Fruit fly (Drosophila melanogaster) whole organism, adult: Measurements from ENCODE around the gene aop.

ENCODE experiments used
- CG11617 ChIP-seq: fragments of 200-800 bp; sonication (Bioruptor generic); optimal IDR thresholded peaks from 2 replicates; lab custom pipeline; 2017; ENCODE audit warnings: mild to moderate bottlenecking, missing biosample characterization, missing genetic modification reagents, missing genetic modification characterization
- CG12768 ChIP-seq: fragments of 200-800 bp; sonication (Bioruptor generic); optimal IDR thresholded peaks from 2 replicates; lab custom pipeline; 2017; ENCODE audit warnings: missing biosample characterization, missing genetic modification characterization, mild to moderate bottlenecking, moderate library complexity, missing genetic modification reagents
- CG14711 ChIP-seq: fragments of 200-800 bp; sonication (Bioruptor generic); optimal IDR thresholded peaks from 2 replicates; lab custom pipeline; 2018; ENCODE audit warnings: missing biosample characterization, mild to moderate bottlenecking, missing genetic modification characterization, moderate library complexity
- CG1620 ChIP-seq: fragments of 200-800 bp; sonication (Bioruptor generic); optimal IDR thresholded peaks from 2 replicates; lab custom pipeline; 2016; ENCODE audit warnings: missing biosample characterization, missing genetic modification characterization
- CG33017 ChIP-seq: fragments of 200-800 bp; sonication (Bioruptor generic); optimal IDR thresholded peaks from 2 replicates; lab custom pipeline; 2018; ENCODE audit warnings: missing biosample characterization, mild to moderate bottlenecking, missing genetic modification characterization, moderate library complexity
- CG5204 ChIP-seq: fragments of 200-800 bp; sonication (Bioruptor generic); optimal IDR thresholded peaks from 2 replicates; lab custom pipeline; 2016; ENCODE audit warnings: missing biosample characterization, missing genetic modification characterization
- CG7045 ChIP-seq: fragments of 200-800 bp; sonication (Bioruptor generic); optimal IDR thresholded peaks from 2 replicates; lab custom pipeline; 2017; ENCODE audit warnings: missing biosample characterization, mild to moderate bottlenecking, missing genetic modification characterization
- CG7101 ChIP-seq: fragments of 200-800 bp; sonication (Bioruptor generic); optimal IDR thresholded peaks from 2 replicates; lab custom pipeline; 2018; ENCODE audit warnings: missing biosample characterization, mild to moderate bottlenecking, missing genetic modification characterization, moderate library complexity
- Clk ChIP-seq: fragments of 200-800 bp; sonication (Bioruptor generic); optimal IDR thresholded peaks from 2 replicates; lab custom pipeline; 2017; ENCODE audit warnings: missing biosample characterization, missing genetic modification characterization
- Crg-1 ChIP-seq: fragments of 200-800 bp; sonication (Bioruptor generic); optimal IDR thresholded peaks from 2 replicates; lab custom pipeline; 2016; ENCODE audit warnings: missing biosample characterization, missing genetic modification characterization
- Hr96 ChIP-seq: fragments of 200-800 bp; sonication (Bioruptor generic); optimal IDR thresholded peaks from 2 replicates; lab custom pipeline; 2016; ENCODE audit warnings: missing biosample characterization, missing genetic modification characterization
- Mnt ChIP-seq: fragments of 200-800 bp; sonication (Bioruptor generic); optimal IDR thresholded peaks from 2 replicates; lab custom pipeline; 2016; ENCODE audit warnings: missing biosample characterization, mild to moderate bottlenecking, missing genetic modification characterization
- bab1 ChIP-seq: fragments of 200-800 bp; sonication (Bioruptor generic); optimal IDR thresholded peaks from 3 replicates; lab custom pipeline; 2019; ENCODE audit warnings: missing biosample characterization, mild to moderate bottlenecking, missing genetic modification characterization, moderate library complexity
- cic ChIP-seq: fragments of 200-800 bp; sonication (Bioruptor generic); optimal IDR thresholded peaks from 2 replicates; lab custom pipeline; 2017; ENCODE audit warnings: missing biosample characterization, mild to moderate bottlenecking, missing genetic modification characterization, moderate library complexity
- cnc ChIP-seq, 2 experiments: fragments of >200 bp; optimal IDR thresholded peaks; 2 replicates each; lab custom pipeline; 2017
- kay ChIP-seq: fragments of 200-800 bp; sonication (Bioruptor generic); peaks from one replicate; lab custom pipeline; 2016; ENCODE audit warnings: missing biosample characterization, missing genetic modification characterization, borderline replicate concordance
- ovo ChIP-seq: fragments of 200-800 bp; sonication (Bioruptor generic); optimal IDR thresholded peaks from 2 replicates; lab custom pipeline; 2016; ENCODE audit warnings: missing biosample characterization, missing genetic modification characterization
- pad ChIP-seq: fragments of 200-800 bp; sonication (Bioruptor generic); optimal IDR thresholded peaks from 3 replicates; lab custom pipeline; 2017; ENCODE audit warnings: missing biosample characterization, missing genetic modification characterization, mild to moderate bottlenecking, moderate library complexity, missing genetic modification reagents
- tj ChIP-seq: fragments of 200-800 bp; sonication (Bioruptor generic); optimal IDR thresholded peaks from 3 replicates; lab custom pipeline; 2017; ENCODE audit warnings: missing biosample characterization, mild to moderate bottlenecking, missing genetic modification characterization, moderate library complexity
- toe ChIP-seq: fragments of 200-800 bp; sonication (Bioruptor generic); optimal IDR thresholded peaks from 2 replicates; lab custom pipeline; 2016; ENCODE audit warnings: missing biosample characterization, missing genetic modification characterization

aop gene

DNA sequence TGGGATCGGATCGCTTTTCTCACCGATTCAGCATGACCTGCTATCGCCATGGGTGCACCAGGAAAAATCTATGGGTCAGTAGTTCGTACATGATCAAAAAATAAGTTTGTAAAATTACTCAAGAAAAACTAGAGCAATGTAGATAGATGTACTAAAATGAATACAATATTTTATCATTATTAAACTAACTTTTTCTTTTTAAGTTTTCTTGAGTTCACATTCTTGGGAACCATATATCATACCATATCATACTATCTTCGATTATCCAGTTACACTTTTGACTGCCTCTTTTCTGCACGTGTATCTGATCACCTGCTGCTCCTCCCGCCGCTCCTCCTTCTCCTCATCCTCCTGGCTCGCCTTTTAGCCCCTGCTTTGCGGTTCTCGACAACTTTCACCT, 6.8 kb upstream of the aop start:
- TF ChIP-seq CG12768 (GFP tag; lab: Kevin White, UChicago) (no peak), tj (GFP tag; lab: Kevin White, UChicago) (no peak), toe (GFP tag; lab: Kevin White, UChicago) (no peak), cic (GFP tag; lab: Kevin White, UChicago) (no peak), bab1 (GFP tag; lab: Kevin White, UChicago) (no peak), CG1620 (GFP tag; lab: Kevin White, UChicago) (no peak), CG33017 (tag; lab: Kevin White, UChicago) (no peak), CG7101 (tag; lab: Kevin White, UChicago) (no peak), Clk (no peak), ovo (GFP tag; lab: Kevin White, UChicago) (no peak), Hr96 (GFP tag; lab: Kevin White, UChicago) (no peak), CG11617 (GFP tag; lab: Kevin White, UChicago) (no peak)

DNA sequence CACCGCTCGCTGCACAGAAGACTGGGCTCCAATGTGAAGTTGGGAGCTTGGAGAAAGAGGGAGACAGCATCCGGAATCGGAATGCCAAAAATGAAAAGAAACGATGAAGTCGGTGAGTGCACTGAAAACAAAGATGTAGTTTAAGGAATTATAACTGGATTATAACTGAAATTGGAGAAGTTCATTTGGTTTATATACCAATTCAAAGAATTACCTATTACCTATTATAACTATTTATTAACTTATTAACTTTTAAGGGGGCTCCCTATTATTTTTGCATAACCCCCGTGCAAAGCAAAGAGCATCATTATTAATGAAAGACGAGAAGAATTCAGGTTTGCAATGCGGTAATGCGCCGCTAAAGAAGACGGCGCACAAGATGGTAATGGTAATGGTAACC, 6.1 kb upstream of the aop start:
- TF ChIP-seq cic (GFP tag; lab: Kevin White, UChicago) (no peak), Hr96 (GFP tag; lab: Kevin White, UChicago) (no peak), CG14711 (no peak), toe (GFP tag; lab: Kevin White, UChicago) (no peak), CG7101 (tag; lab: Kevin White, UChicago) (no peak), Clk (no peak), CG11617 (GFP tag; lab: Kevin White, UChicago) (no peak), Crg-1 (GFP tag; lab: Kevin White, UChicago) (no peak), tj (GFP tag; lab: Kevin White, UChicago) (no peak), bab1 (GFP tag; lab: Kevin White, UChicago) (no peak), CG12768 (GFP tag; lab: Kevin White, UChicago) (no peak)

DNA sequence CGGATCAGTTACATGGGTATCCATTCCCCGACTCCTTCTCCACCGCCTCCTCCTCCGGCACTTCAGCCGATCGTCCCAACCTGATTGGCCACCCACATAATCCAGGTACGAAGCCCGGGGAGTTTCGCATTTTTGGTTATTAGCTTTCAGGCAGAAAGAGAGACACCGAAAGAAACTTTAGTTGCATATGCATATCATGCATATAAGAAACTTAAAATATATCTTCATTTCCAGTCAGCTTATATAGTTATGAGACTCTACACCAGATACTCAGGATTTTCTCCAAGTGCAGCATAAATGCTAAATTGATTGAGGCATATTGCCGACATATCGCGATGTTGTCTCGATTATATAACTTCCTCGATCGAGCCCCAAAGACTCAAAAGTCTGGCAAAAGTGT, 5.6 kb upstream of the aop start:
- TF ChIP-seq CG33017 (tag; lab: Kevin White, UChicago) (no peak), toe (GFP tag; lab: Kevin White, UChicago) (no peak), Crg-1 (GFP tag; lab: Kevin White, UChicago) (no peak), CG14711 (no peak), CG12768 (GFP tag; lab: Kevin White, UChicago) (no peak), cnc (optimal IDR thresholded peaks at IDR 0.05; lab: Kevin White, UChicago) (no peak), Hr96 (GFP tag; lab: Kevin White, UChicago) (no peak), tj (GFP tag; lab: Kevin White, UChicago) (no peak), CG7101 (tag; lab: Kevin White, UChicago) (no peak), ovo (GFP tag; lab: Kevin White, UChicago) (no peak), CG11617 (GFP tag; lab: Kevin White, UChicago) (no peak), pad (no peak), CG5204 (GFP tag; lab: Kevin White, UChicago) (no peak), bab1 (GFP tag; lab: Kevin White, UChicago) (no peak), CG7045 (GFP tag; lab: Kevin White, UChicago) (no peak), Mnt (GFP tag; lab: Kevin White, UChicago) (no peak), kay (no peak)

DNA sequence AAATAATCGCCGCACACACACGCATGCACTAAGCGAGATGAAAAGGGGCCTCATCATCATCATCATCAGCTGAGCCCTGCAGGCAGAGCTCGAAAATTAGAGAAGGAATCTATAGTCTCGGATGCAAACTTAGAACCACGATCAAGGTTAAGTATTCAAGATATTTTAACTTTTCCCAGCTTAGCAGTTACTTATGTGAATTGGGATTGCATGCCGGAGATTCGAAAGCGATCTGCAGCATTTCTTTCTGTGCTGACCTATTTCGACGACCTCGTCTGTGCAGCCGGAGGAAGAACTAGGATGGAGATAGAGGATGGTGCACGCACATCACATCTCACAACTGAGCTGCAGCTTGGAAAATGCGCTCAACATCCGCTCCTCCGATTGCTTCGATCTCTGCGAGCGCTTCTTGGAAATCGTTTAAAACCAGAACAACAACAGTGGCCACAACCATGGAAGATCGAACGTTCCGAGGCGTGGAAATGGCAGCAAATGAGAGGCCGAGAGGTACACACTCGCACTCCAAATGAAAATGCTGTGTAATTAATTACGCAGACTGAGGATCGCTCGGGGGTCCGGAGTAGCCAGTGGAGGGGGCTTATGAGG, 4.3 kb upstream of the aop start:
- TF ChIP-seq pad (no peak), CG7101 (tag; lab: Kevin White, UChicago) (no peak), Crg-1 (GFP tag; lab: Kevin White, UChicago) (no peak), CG33017 (tag; lab: Kevin White, UChicago) (no peak), CG7045 (GFP tag; lab: Kevin White, UChicago) (no peak), CG5204 (GFP tag; lab: Kevin White, UChicago) (no peak), tj (GFP tag; lab: Kevin White, UChicago) (no peak), ovo (GFP tag; lab: Kevin White, UChicago) (no peak), CG14711 (no peak), bab1 (GFP tag; lab: Kevin White, UChicago) (no peak), CG1620 (GFP tag; lab: Kevin White, UChicago) (no peak), cic (GFP tag; lab: Kevin White, UChicago) (no peak), CG11617 (GFP tag; lab: Kevin White, UChicago) (no peak), toe (GFP tag; lab: Kevin White, UChicago) (no peak), cnc (optimal IDR thresholded peaks at IDR 0.05; lab: Kevin White, UChicago) (no peak)

DNA sequence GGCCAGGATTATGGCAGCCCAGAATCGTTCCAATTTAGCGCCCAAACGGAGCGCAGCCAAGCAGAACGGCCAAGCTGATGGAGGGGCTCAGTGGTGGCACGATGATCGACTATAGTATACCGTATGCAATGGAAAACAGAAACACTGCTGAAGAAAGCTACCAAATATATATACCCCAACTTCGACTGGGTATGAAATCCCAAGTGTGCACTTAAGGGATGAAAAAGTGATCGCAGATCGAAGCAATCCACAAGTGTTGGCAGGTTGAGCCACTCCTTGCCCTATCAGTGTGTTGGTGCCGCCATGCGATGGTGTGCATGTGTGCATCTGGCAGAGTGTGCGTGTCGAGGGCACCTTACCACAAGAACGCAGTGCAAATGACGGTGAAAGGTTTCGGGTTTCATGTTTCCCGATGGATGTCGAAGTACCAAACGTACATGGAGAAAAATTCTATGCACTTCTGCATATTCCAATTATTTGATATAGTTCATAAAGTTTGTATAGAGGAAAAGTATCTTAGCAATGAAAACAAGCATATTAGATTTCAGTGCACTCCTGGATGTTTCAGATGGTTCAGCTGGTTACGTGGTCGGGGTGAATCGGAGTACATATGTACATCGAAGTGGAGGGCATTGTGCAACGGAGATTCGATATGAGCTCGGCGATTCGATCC, 3.6 kb upstream of the aop start:
- TF ChIP-seq CG12768 (GFP tag; lab: Kevin White, UChicago) (no peak), pad (no peak), ovo (GFP tag; lab: Kevin White, UChicago) (no peak), Clk (no peak), cic (GFP tag; lab: Kevin White, UChicago) (no peak), Hr96 (GFP tag; lab: Kevin White, UChicago) (no peak), Mnt (GFP tag; lab: Kevin White, UChicago) (no peak)

DNA sequence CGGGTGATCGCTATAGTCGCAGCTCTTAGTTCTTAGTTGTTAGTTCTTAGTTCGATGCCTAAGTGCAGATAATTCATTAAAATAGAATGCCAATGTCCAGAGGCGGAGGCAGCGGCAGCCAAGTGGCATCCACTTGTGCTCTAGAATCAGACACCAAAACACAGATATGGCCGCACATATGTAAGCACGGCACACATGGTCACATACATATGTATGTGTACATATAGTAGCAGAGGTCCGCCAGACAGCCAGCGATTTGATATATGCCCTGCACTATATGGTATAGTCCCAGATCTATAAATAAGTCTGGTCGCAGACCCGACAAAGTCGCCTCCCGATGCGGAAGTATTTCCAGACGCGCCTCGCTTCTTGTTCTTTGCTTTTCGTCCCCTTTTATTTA, 2.1 kb upstream of the aop start:
- TF ChIP-seq CG12768 (GFP tag; lab: Kevin White, UChicago), result no peak
- TF ChIP-seq cnc (optimal IDR thresholded peaks at IDR 0.05; lab: Kevin White, UChicago), result no peak
- no peak for TF ChIP-seq CG5204 (GFP tag; lab: Kevin White, UChicago)
- no peak for TF ChIP-seq CG1620 (GFP tag; lab: Kevin White, UChicago)
